Worm (Caenorhabditis elegans) whole organism, early embryonic: Measurements from ENCODE around the gene col-110.

Experiments
- B0310.2 ChIP-seq: sonication (generic microtip); optimal IDR thresholded peaks from 2 replicates; lab custom pipeline; 2016; ENCODE audit warnings: mild to moderate bottlenecking, missing genetic modification characterization, missing compliant biosample characterization
- F13C5.2 ChIP-seq: sonication (generic microtip); optimal IDR thresholded peaks from 2 replicates; lab custom pipeline; 2017; ENCODE audit warnings: mild to moderate bottlenecking, missing genetic modification characterization, inconsistent platforms, missing compliant biosample characterization
- aly-1 ChIP-seq: sonication (generic microtip); optimal IDR thresholded peaks from 2 replicates; lab custom pipeline; 2016; ENCODE audit warnings: missing genetic modification characterization, missing compliant biosample characterization
- ama-1 ChIP-seq: fragments of 150-350 bp; optimal IDR thresholded peaks from 2 replicates; lab custom pipeline; 2014
- ceh-13 ChIP-seq: fragments of 200-800 bp; sonication (Bioruptor generic); optimal IDR thresholded peaks from 2 replicates; lab custom pipeline; 2018; ENCODE audit warnings: mild to moderate bottlenecking, missing genetic modification characterization, missing compliant biosample characterization
- ceh-36 ChIP-seq: sonication (generic microtip); optimal IDR thresholded peaks from 2 replicates; lab custom pipeline; 2016; ENCODE audit warnings: missing genetic modification characterization, inconsistent platforms, missing compliant biosample characterization
- ets-7 ChIP-seq: sonication (generic microtip); optimal IDR thresholded peaks from 2 replicates; lab custom pipeline; 2016; ENCODE audit warnings: missing genotype, missing genetic modification characterization, missing compliant biosample characterization
- flt-1 ChIP-seq: fragments of 200-800 bp; sonication (Bioruptor generic); IDR thresholded peaks from 2 replicates; pipeline ENCODE4 v1.3.6; 2022; ENCODE audit warnings: missing genetic modification characterization, missing compliant biosample characterization
- hmbx-1 ChIP-seq: sonication (generic microtip); optimal IDR thresholded peaks from 2 replicates; lab custom pipeline; 2016; ENCODE audit warnings: mild to moderate bottlenecking, missing genetic modification characterization, missing compliant biosample characterization
- hmg-4 ChIP-seq: fragments of 200-800 bp; sonication (Bioruptor generic); optimal IDR thresholded peaks from 2 replicates; lab custom pipeline; 2018; ENCODE audit warnings: mild to moderate bottlenecking, missing genetic modification characterization, missing compliant biosample characterization
- hnd-1 ChIP-seq: sonication (generic microtip); optimal IDR thresholded peaks from 2 replicates; lab custom pipeline; 2016; ENCODE audit warnings: missing genetic modification characterization, missing compliant biosample characterization
- pes-1 ChIP-seq: fragments of 200-800 bp; sonication (Bioruptor generic); IDR thresholded peaks from 2 replicates; pipeline ENCODE4 v1.3.6; 2022; ENCODE audit warnings: missing genetic modification reagents, missing genetic modification characterization, missing compliant biosample characterization
- scrt-1 ChIP-seq: fragments of 200-800 bp; sonication (Bioruptor generic); IDR thresholded peaks from 2 replicates; pipeline ENCODE4 v1.3.6; 2022; ENCODE audit warnings: missing genetic modification characterization, missing compliant biosample characterization
- sea-1 ChIP-seq: fragments of 200-800 bp; sonication (Bioruptor generic); conservative IDR thresholded peaks from 2 replicates; pipeline ENCODE4 v1.3.6; 2022; ENCODE audit warnings: missing genetic modification characterization, missing compliant biosample characterization
- tbx-11 ChIP-seq: fragments of 200-800 bp; sonication (Bioruptor generic); IDR thresholded peaks from 2 replicates; pipeline ENCODE4 v1.3.6; 2022; ENCODE audit warnings: missing genetic modification characterization, missing compliant biosample characterization
- tbx-37 ChIP-seq: fragments of 200-800 bp; sonication (Bioruptor generic); conservative IDR thresholded peaks from 2 replicates; pipeline ENCODE4 v1.3.6; 2022; ENCODE audit warnings: missing genetic modification reagents, missing genetic modification characterization, missing compliant biosample characterization
- tra-4 ChIP-seq: sonication (generic microtip); optimal IDR thresholded peaks from 2 replicates; lab custom pipeline; 2017; ENCODE audit warnings: missing genetic modification characterization, missing compliant biosample characterization

The col-110 gene

DNA sequence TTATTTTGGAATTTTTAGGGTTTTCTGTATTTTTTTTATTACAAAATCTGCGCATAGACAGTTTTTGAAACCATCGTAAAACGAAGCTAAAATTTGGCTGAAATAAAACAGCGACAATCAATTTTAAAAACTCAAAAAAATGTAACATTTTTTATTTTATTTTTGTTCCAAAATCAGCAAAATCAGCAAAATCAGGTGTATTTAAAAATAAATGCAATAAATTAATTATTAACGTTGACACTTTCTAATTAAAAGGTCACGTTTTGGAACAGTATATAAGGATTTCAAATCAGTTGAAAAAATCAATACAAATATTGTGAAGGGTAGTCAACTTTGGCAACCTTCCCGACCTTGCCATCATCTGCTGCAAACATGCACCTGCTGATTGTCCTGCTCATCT is 23.9 kb upstream of the col-110 start, which contains the start of gene R105.1:
Gene R105.1, plus strand, starts transcription at position 301 of the 400 bp plus-strand sequence.
- TF ChIP-seq flt-1 (no peak), pes-1 (no peak), ets-7 (tag; lab: Kevin White, UChicago) (no peak), sea-1 (GFP tag; lab: Robert Waterston, UW) (no peak), hmg-4 (GFP tag; lab: Kevin White, UChicago) (no peak), ceh-13 (GFP tag; lab: Kevin White, UChicago) (no peak), tbx-11 (GFP tag; lab: Robert Waterston, UW) (no peak), aly-1 (tag; lab: Kevin White, UChicago) (no peak), B0310.2 (tag; lab: Kevin White, UChicago) (no peak), scrt-1 (no peak), hnd-1 (tag; lab: Kevin White, UChicago) (no peak), ama-1 (lab: Kevin White, UChicago) (no peak), F13C5.2 (tag; lab: Kevin White, UChicago) (no peak), tbx-37 (GFP tag; lab: Robert Waterston, UW) (no peak), tra-4 (no peak), ceh-36 (tag; lab: Kevin White, UChicago) (no peak), hmbx-1 (tag; lab: Kevin White, UChicago) (no peak)

DNA sequence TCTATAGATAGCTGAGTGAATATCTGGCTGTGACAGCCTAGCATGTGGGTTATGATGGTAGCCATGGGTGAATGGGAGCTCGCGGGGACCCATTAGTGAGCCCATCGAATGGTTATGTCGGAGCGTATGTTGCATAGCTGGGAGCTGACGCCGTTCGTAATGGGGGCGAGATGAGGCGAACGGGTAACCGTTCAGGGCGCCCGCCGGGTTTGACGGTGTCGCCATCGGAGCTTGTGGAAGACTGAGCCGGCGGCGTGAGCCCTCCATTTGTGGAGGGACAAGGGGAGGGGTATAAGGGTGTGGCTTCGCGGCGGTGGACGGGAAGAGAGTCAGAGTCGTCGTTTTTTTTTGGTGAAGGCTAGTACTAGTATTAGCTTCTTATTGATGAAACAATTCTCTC is 14.4 kb upstream of the col-110 start:
- TF ChIP-seq aly-1 (tag; lab: Kevin White, UChicago) = no peak
- TF ChIP-seq sea-1 (GFP tag; lab: Robert Waterston, UW) = no peak
- TF ChIP-seq tbx-37 (GFP tag; lab: Robert Waterston, UW) = no peak
- no peak for TF ChIP-seq ama-1 (lab: Kevin White, UChicago)
- TF ChIP-seq B0310.2 (tag; lab: Kevin White, UChicago) = no peak
- no peak for TF ChIP-seq ets-7 (tag; lab: Kevin White, UChicago)
- TF ChIP-seq hnd-1 (tag; lab: Kevin White, UChicago) = no peak
- TF ChIP-seq pes-1 = no peak
- no peak for TF ChIP-seq scrt-1
- no peak for TF ChIP-seq ceh-13 (GFP tag; lab: Kevin White, UChicago)
- no peak for TF ChIP-seq tra-4
- TF ChIP-seq flt-1 = no peak
- TF ChIP-seq F13C5.2 (tag; lab: Kevin White, UChicago) = no peak
- no peak for TF ChIP-seq hmg-4 (GFP tag; lab: Kevin White, UChicago)
- TF ChIP-seq ceh-36 (tag; lab: Kevin White, UChicago) = no peak
- TF ChIP-seq hmbx-1 (tag; lab: Kevin White, UChicago) = no peak
- no peak for TF ChIP-seq tbx-11 (GFP tag; lab: Robert Waterston, UW)

DNA sequence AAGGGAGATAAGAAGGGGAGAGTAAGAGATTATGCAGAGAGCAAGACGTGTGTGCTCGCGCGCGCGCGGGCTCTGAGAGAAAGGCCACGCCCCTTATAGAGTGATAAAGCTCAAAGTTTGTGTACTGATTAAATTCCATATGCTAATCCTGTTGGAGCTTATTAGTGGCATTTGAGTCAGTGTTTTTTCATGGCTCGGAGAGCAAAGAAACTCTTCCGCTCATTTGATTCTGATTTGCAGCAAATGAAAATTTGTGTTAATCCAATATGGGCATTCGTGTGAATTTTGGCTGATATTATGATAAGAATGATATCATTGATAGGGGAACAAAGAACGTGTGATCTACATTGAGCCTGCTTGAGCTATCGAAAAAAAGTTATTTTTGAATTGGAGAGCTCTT is 4.0 kb upstream of the col-110 start:
- no peak for TF ChIP-seq ceh-36 (tag; lab: Kevin White, UChicago)
- no peak for TF ChIP-seq hnd-1 (tag; lab: Kevin White, UChicago)
- no peak for TF ChIP-seq tbx-11 (GFP tag; lab: Robert Waterston, UW)
- no peak for TF ChIP-seq ceh-13 (GFP tag; lab: Kevin White, UChicago)
- TF ChIP-seq hmbx-1 (tag; lab: Kevin White, UChicago) = no peak
- no peak for TF ChIP-seq B0310.2 (tag; lab: Kevin White, UChicago)
- TF ChIP-seq tbx-37 (GFP tag; lab: Robert Waterston, UW) = no peak
- TF ChIP-seq tra-4 = no peak
- no peak for TF ChIP-seq pes-1
- no peak for TF ChIP-seq scrt-1
- no peak for TF ChIP-seq sea-1 (GFP tag; lab: Robert Waterston, UW)
- TF ChIP-seq F13C5.2 (tag; lab: Kevin White, UChicago) = no peak
- no peak for TF ChIP-seq ets-7 (tag; lab: Kevin White, UChicago)
- TF ChIP-seq aly-1 (tag; lab: Kevin White, UChicago) = no peak
- no peak for TF ChIP-seq hmg-4 (GFP tag; lab: Kevin White, UChicago)
- TF ChIP-seq flt-1 = no peak
- no peak for TF ChIP-seq ama-1 (lab: Kevin White, UChicago)

DNA sequence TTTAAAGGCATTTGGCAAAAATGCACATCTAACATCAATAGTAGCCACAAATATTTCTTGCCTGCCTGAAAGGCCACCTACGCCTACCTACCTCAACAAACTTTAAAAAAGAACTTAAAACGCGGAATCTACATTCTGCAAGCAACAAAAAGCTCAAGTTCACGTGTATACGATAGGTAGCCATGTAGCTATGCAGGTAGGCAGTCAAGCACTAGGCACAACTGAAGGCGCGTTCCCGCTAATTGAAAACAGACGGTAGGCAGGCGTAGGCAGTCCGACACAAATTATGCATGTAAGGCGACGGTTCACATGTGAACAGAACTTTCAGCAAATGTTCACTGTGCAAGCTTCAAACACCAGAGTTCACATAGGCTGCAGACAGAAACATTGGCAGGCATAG is 3.1 kb upstream of the col-110 start:
- TF ChIP-seq ceh-13 (GFP tag; lab: Kevin White, UChicago) (no peak), hmbx-1 (tag; lab: Kevin White, UChicago) (no peak), F13C5.2 (tag; lab: Kevin White, UChicago) (no peak), flt-1 (no peak), ceh-36 (tag; lab: Kevin White, UChicago) (no peak), B0310.2 (tag; lab: Kevin White, UChicago) (no peak), tra-4 (no peak), ets-7 (tag; lab: Kevin White, UChicago) (no peak), hmg-4 (GFP tag; lab: Kevin White, UChicago) (no peak), scrt-1 (no peak), tbx-37 (GFP tag; lab: Robert Waterston, UW) (no peak), sea-1 (GFP tag; lab: Robert Waterston, UW) (no peak), ama-1 (lab: Kevin White, UChicago) (no peak), hnd-1 (tag; lab: Kevin White, UChicago) (no peak), pes-1 (no peak), aly-1 (tag; lab: Kevin White, UChicago) (no peak), tbx-11 (GFP tag; lab: Robert Waterston, UW) (no peak)

DNA sequence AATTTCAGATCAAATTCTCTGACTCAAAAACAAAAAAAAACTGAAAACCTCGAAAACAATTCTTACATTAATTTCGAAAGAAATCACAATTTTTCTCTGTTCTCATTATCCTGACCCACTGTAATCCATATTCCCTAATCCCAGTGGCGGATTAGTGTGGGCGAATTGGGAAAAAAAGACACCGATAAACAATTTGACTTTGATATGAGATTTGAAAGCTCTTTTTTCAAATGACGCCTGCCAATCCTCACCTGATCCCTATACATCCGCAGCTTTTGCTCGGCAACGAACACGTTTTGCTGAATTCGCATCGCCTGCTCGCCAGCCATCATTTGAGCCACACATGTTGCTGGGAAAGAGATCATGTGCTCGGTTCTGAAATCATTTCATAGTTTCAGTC is 2.3 kb upstream of the col-110 start:
- no peak for TF ChIP-seq ama-1 (lab: Kevin White, UChicago)
- TF ChIP-seq ceh-36 (tag; lab: Kevin White, UChicago) = peak; percentile 46
- TF ChIP-seq ceh-13 (GFP tag; lab: Kevin White, UChicago) = no peak
- no peak for TF ChIP-seq F13C5.2 (tag; lab: Kevin White, UChicago)

DNA sequence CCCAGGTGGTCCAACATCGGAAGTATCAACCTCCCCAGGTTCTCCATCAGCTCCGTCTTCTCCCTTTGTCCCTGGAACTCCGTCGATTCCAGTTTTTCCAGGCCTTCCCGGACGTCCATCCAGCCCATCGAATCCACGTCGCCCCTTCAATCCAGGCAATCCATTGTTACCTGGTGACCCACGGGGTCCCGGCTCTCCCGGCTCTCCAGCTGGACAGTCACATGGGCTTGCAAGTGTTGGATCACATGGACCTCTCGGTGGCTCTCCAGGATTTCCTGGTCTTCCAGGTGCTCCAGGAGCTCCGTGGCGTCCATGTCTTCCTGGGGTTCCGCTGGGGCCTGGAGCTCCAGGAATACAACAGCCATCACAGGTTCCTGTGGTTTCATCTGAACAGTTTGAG is 807 bp downstream of the col-110 start:
- TF ChIP-seq hnd-1 (tag; lab: Kevin White, UChicago) = no peak
- no peak for TF ChIP-seq flt-1

DNA sequence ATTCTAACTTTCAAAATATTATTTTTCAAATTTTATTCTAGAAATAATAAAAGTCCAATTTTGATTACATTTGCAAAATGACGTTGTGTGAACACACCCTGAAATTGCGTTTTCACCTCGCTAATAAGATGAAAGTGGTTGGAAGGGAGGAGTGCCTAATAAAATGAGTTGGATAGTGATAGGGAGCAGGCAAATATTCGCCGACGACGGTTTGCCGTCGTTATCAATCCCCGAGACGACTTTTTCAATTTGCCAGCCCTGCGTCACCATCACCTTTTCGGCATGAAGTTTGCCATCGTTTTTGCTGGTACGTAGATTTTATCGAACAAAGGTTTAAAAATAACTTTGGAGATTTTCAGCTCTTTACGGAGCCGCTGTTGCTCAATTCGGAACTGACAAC is 3.9 kb downstream of the col-110 start, which contains the start of gene nspg-10:
Gene nspg-10, plus strand, starts transcription at position 179 of the 400 bp plus-strand sequence.
- TF ChIP-seq pes-1 (no peak), ceh-13 (GFP tag; lab: Kevin White, UChicago) (no peak), B0310.2 (tag; lab: Kevin White, UChicago) (no peak)
